Worm (Caenorhabditis elegans): ENCODE measurements around the gene T04A8.7.

The T04A8.7 gene

ce11 chrIII:4693281-4693680 is 1.9 kb upstream of the T04A8.7 start, which contains the start of gene nifk-1:
Gene nifk-1, minus strand, starts transcription at chrIII:4693307.
- TF ChIP-seq hlh-1 (tag; optimal IDR thresholded peaks at IDR 0.05) = no peak
- peak; percentile 55 for TF ChIP-seq lsy-2 (tag; optimal IDR thresholded peaks at IDR 0.05)
- TF ChIP-seq zip-8 (tag; optimal IDR thresholded peaks at IDR 0.05) = no peak
- no peak for TF ChIP-seq pha-4 (tag; optimal IDR thresholded peaks at IDR 0.05)
- peak; percentile 7 for TF ChIP-seq nhr-237 (tag; optimal IDR thresholded peaks at IDR 0.05)
- TF ChIP-seq unc-120 (tag; optimal IDR thresholded peaks at IDR 0.05; ENCODE audit: poor library complexity, severe bottlenecking) = no peak
- no peak for TF ChIP-seq sptf-1 (tag; optimal IDR thresholded peaks at IDR 0.05)
- TF ChIP-seq lin-32 (GFP tag; optimal IDR thresholded peaks at IDR 0.05) = no peak
- TF ChIP-seq ztf-11 (tag; optimal IDR thresholded peaks at IDR 0.05) = no peak
- TF ChIP-seq lin-13 (tag; optimal IDR thresholded peaks at IDR 0.05) = no peak
- no peak for TF ChIP-seq unc-39 (tag; optimal IDR thresholded peaks at IDR 0.05)
- TF ChIP-seq mep-1 (tag; optimal IDR thresholded peaks at IDR 0.05) = peak; percentile 74
- TF ChIP-seq nhr-2 (tag; optimal IDR thresholded peaks at IDR 0.05) = no peak

ce11 chrIII:4693695-4694094 is 1.5 kb upstream of the T04A8.7 start, which contains the start of gene T04A8.8:
Gene T04A8.8, plus strand, starts transcription at chrIII:4693995.
- no peak for TF ChIP-seq flh-1 (GFP tag; optimal IDR thresholded peaks at IDR 0.05)

- TF ChIP-seq lin-13 (tag; optimal IDR thresholded peaks at IDR 0.05) = no peak
- TF ChIP-seq sptf-1 (tag; optimal IDR thresholded peaks at IDR 0.05) = no peak
- no peak for TF ChIP-seq pha-4 (tag; optimal IDR thresholded peaks at IDR 0.05)
- TF ChIP-seq bed-3 (GFP tag; optimal IDR thresholded peaks at IDR 0.05) = no peak
These were observed 1.7 kb downstream of the T04A8.7 start for ce11 chrIII:4696903-4697302.

- TF ChIP-seq mep-1 (tag; optimal IDR thresholded peaks at IDR 0.05) = no peak
- TF ChIP-seq blmp-1 (tag; optimal IDR thresholded peaks at IDR 0.05) = no peak
- no peak for TF ChIP-seq elt-1 (tag; optimal IDR thresholded peaks at IDR 0.05; ENCODE audit: borderline replicate concordance, insufficient read depth)
- TF ChIP-seq cnd-1 (tag; optimal IDR thresholded peaks at IDR 0.05) = no peak
- no peak for TF ChIP-seq lsy-2 (tag; optimal IDR thresholded peaks at IDR 0.05)
- no peak for TF ChIP-seq ceh-83 (GFP tag; optimal IDR thresholded peaks at IDR 0.05)
- TF ChIP-seq mab-5 (tag; optimal IDR thresholded peaks at IDR 0.05) = no peak
- TF ChIP-seq lin-13 (tag; optimal IDR thresholded peaks at IDR 0.05) = no peak
- TF ChIP-seq unc-120 (tag; optimal IDR thresholded peaks at IDR 0.05; ENCODE audit: poor library complexity, severe bottlenecking) = no peak
- TF ChIP-seq nhr-237 (tag; optimal IDR thresholded peaks at IDR 0.05) = no peak
These were observed 2.7 kb downstream of the T04A8.7 start, which contains the start of gene dnj-18 for ce11 chrIII:4697819-4698218. Gene dnj-18, plus strand, starts transcription at chrIII:4698119.

ce11 chrIII:4699922-4700321 is 4.8 kb downstream of the T04A8.7 start, which contains the start of gene sel-13:
Gene sel-13, minus strand, starts transcription at chrIII:4700224.
- TF ChIP-seq ceh-39 (tag; optimal IDR thresholded peaks at IDR 0.05) = no peak
- no peak for TF ChIP-seq pha-4 (tag; optimal IDR thresholded peaks at IDR 0.05)
- TF ChIP-seq unc-62 (GFP tag; optimal IDR thresholded peaks at IDR 0.05) = no peak
- TF ChIP-seq M03D4.4 (tag; optimal IDR thresholded peaks at IDR 0.05) = no peak
- TF ChIP-seq drap-1 (GFP tag; optimal IDR thresholded peaks at IDR 0.05) = no peak
- no peak for TF ChIP-seq mls-2 (tag; optimal IDR thresholded peaks at IDR 0.05)

- TF ChIP-seq mep-1 (tag; optimal IDR thresholded peaks at IDR 0.05) (no peak), ces-1 (GFP tag; optimal IDR thresholded peaks at IDR 0.05) (no peak), unc-120 (tag; optimal IDR thresholded peaks at IDR 0.05; ENCODE audit: poor library complexity, severe bottlenecking) (no peak), zip-8 (tag; optimal IDR thresholded peaks at IDR 0.05) (no peak), elt-3 (tag; optimal IDR thresholded peaks at IDR 0.05) (no peak), unc-62 (GFP tag; optimal IDR thresholded peaks at IDR 0.05) (no peak), ceh-43 (GFP tag; optimal IDR thresholded peaks at IDR 0.05) (no peak)
These were observed 8.8 kb downstream of the T04A8.7 start, which contains the start of the genes clp-2 and mrpl-16 for ce11 chrIII:4703932-4704454. Gene clp-2, minus strand, starts transcription at chrIII:4704025. Gene mrpl-16, plus strand, starts transcription at chrIII:4704404.

- TF ChIP-seq hlh-1 (tag; optimal IDR thresholded peaks at IDR 0.05) = no peak
- TF ChIP-seq unc-39 (tag; optimal IDR thresholded peaks at IDR 0.05) = no peak
- TF ChIP-seq ces-1 (GFP tag; optimal IDR thresholded peaks at IDR 0.05) = no peak
- TF ChIP-seq nhr-28 (tag; optimal IDR thresholded peaks at IDR 0.05) = no peak
- no peak for TF ChIP-seq zip-8 (tag; optimal IDR thresholded peaks at IDR 0.05)
- TF ChIP-seq ham-2 (GFP tag; optimal IDR thresholded peaks at IDR 0.05) = no peak
- no peak for TF ChIP-seq nhr-76 (tag; optimal IDR thresholded peaks at IDR 0.05)
- TF ChIP-seq drap-1 (GFP tag; optimal IDR thresholded peaks at IDR 0.05) = no peak
- TF ChIP-seq pha-4 (tag; optimal IDR thresholded peaks at IDR 0.05) = no peak
- no peak for TF ChIP-seq mab-5 (tag; optimal IDR thresholded peaks at IDR 0.05)
- no peak for TF ChIP-seq lin-13 (tag; optimal IDR thresholded peaks at IDR 0.05)
These were observed 10.1 kb downstream of the T04A8.7 start, which contains the start of gene pgap-2 for ce11 chrIII:4705207-4705606. Gene pgap-2, plus strand, starts transcription at chrIII:4705507.

Measured in whole organism, mixed stage, embryonic.